Worm (Caenorhabditis elegans): ENCODE data around the gene clec-260.

The clec-260 gene

DNA sequence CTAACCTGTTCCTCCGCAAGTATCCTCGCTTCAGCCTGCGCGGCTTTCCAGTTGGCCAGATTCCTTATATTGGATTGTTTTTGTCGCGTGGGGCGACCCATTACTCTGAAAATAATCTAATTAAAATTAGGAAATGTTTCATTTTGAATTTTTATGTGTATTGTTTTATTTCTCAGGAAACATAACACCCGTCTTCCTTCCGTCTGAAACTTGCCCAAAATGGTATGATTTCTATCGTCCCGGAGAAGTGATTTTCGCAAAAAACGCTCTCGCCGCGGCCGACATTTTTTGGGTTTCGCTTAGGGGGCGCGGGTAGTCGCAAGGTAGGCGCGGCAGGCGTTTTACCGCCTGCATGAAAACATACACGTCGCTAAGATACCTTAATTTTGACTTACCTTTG, at the start of gene clec-260:
Gene clec-260, minus strand, starts transcription at position 101 of the 400 bp plus-strand sequence.
- TF ChIP-seq zip-11 (GFP tag; IDR thresholded peaks at IDR 0.05) (no peak), egl-43 (GFP tag; IDR thresholded peaks at IDR 0.05) (no peak), mdt-29 (GFP tag; IDR thresholded peaks at IDR 0.05) (no peak), aha-1 (tag) (peak; percentile 42), saeg-2 (GFP tag; IDR thresholded peaks at IDR 0.05) (no peak), php-3 (GFP tag; IDR thresholded peaks at IDR 0.05) (no peak), nhr-102 (tag; optimal IDR thresholded peaks at IDR 0.05) (no peak), jun-1 (tag; optimal IDR thresholded peaks at IDR 0.05) (no peak), mes-2 (tag; optimal IDR thresholded peaks at IDR 0.05; ENCODE audit: poor library complexity, severe bottlenecking) (no peak)

DNA sequence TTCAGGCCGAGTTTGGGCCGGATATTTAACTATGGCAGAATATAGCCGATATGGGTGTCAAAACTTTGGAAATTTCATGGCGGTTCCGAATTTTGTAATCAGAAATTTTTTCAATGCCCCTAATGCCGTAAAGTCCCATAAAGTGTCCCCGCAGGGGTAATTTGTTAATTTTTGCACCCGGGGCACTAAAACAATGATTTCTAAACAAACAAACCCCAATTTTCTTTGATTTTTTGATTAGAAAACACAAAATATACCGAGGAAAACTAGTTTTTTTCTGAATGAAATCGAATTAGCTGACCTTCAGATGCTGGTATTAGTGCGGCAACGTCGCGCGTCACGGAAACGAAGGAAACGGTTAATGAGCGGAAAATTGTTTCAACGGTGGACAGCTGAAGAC, 48.8 kb upstream of the clec-260 start:
- no peak for TF ChIP-seq zag-1 (tag; optimal IDR thresholded peaks at IDR 0.05)
- TF ChIP-seq F44E2.7 (GFP tag; IDR thresholded peaks at IDR 0.05), result 0 out of 2 replicates have a peak, but pooled peaks have one; percentile 62

DNA sequence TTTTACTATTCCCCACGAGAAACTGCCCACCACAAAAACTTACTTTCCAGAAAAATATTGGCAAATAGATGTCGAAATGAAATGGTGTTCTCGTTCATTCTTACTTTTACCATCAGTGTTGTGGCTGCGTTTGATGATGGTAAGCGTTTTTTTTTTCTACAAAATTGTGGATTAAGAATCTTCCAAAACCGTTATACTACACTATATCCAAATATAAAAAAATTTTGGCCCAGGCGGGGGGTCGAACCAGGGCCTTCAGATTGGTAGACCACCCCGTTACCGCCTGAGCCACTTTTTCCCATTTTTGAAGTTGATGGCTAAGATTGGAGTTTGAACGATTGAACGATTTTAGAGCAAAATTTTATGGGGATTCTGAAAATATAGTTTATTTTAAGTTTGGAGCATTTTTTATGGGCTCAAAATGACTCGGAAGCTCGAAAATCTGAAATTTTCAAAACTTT, 36.9 kb upstream of the clec-260 start, which contains the start of gene lgc-55:
Gene lgc-55, plus strand, starts transcription at position 51 of the 461 bp plus-strand sequence.
- no peak for TF ChIP-seq ceh-82 (tag; optimal IDR thresholded peaks at IDR 0.05)
- no peak for TF ChIP-seq T20F7.1 (GFP tag; optimal IDR thresholded peaks at IDR 0.05)
- no peak for TF ChIP-seq lin-38 (GFP tag; IDR thresholded peaks at IDR 0.05)
- no peak for TF ChIP-seq nhr-48 (tag; optimal IDR thresholded peaks at IDR 0.05)
- no peak for TF ChIP-seq jun-1 (tag; optimal IDR thresholded peaks at IDR 0.05)
- TF ChIP-seq snpc-1.2 (GFP tag; IDR thresholded peaks at IDR 0.05), result no peak
- no peak for TF ChIP-seq ztf-11 (tag; optimal IDR thresholded peaks at IDR 0.05)
- no peak for TF ChIP-seq mdt-29 (GFP tag; IDR thresholded peaks at IDR 0.05)
- TF ChIP-seq ceh-20 (GFP tag; IDR thresholded peaks at IDR 0.05), result no peak
- TF ChIP-seq daf-12 (tag; optimal IDR thresholded peaks at IDR 0.05), result no peak
- no peak for TF ChIP-seq ztf-7 (tag; optimal IDR thresholded peaks at IDR 0.05)
- no peak for TF ChIP-seq nhr-102 (tag; optimal IDR thresholded peaks at IDR 0.05)
- no peak for TF ChIP-seq Y48G9A.11 (GFP tag; IDR thresholded peaks at IDR 0.05)
- no peak for TF ChIP-seq nhr-42 (GFP tag; IDR thresholded peaks at IDR 0.05)
- no peak for TF ChIP-seq dve-1 (tag; optimal IDR thresholded peaks at IDR 0.05; ENCODE audit: insufficient read depth)
- TF ChIP-seq dmd-8 (GFP tag; IDR thresholded peaks at IDR 0.05), result no peak
- TF ChIP-seq zag-1 (tag; optimal IDR thresholded peaks at IDR 0.05), result no peak
- no peak for TF ChIP-seq aly-2 (tag; optimal IDR thresholded peaks at IDR 0.05)

DNA sequence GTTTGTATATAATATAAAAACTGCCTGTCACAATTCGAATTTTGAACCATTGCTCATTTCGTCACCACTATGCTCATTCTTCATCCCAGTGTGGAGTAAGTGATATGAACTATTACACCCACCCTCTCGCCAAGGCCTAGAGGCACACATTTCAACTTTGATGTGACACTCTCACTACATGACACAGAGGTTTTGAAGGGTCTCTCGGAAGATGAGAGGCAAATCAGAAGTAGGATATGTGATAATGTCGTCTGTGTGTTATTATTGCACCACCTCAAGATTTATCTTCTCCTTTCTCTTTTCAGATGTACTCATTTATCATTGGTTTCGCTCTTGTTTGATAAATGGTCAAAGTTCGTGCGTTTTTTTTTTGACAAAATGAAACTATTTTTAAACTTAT, 35.2 kb upstream of the clec-260 start:
- TF ChIP-seq unc-62 (GFP tag; optimal IDR thresholded peaks at IDR 0.05 in 1 of 2) (peak in 1 of 2 experiments; percentile 91), unc-62 (tag; optimal IDR thresholded peaks at IDR 0.05) (no peak), F44E2.7 (GFP tag; IDR thresholded peaks at IDR 0.05) (no peak)

DNA sequence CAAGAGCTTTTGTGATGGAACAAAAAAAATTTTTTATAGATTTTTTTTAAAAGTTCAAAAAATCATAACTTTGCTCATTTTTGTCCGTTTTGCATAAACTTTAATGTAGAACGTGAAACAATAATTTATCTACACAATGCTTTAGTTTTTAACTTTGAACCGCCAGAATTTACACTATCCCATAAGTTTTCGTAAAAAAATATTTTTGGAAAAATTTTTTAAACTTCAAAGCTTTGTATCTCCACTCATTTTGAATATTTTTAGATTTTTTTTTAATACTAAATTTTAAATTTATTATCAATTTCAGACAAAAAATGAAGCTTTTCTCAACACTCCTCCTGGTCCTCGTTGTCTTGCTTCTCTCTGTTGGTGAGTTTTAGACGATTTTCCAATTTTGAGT, 25.5 kb upstream of the clec-260 start, which contains the start of gene Y60A3A.21:
Gene Y60A3A.21, plus strand, starts transcription at position 301 of the 400 bp plus-strand sequence.
- TF ChIP-seq lin-29 (GFP tag; IDR thresholded peaks at IDR 0.05), result no peak
- TF ChIP-seq duxl-1 (tag; optimal IDR thresholded peaks at IDR 0.05; ENCODE audit: poor library complexity), result no peak
- no peak for TF ChIP-seq T20F7.1 (GFP tag; optimal IDR thresholded peaks at IDR 0.05)
- no peak for TF ChIP-seq daf-19 (GFP tag; conservative IDR thresholded peaks at IDR 0.05)
- TF ChIP-seq tag-97 (GFP tag; IDR thresholded peaks at IDR 0.05), result no peak
- no peak for TF ChIP-seq zag-1 (tag; optimal IDR thresholded peaks at IDR 0.05)
- TF ChIP-seq mxl-3 (GFP tag; optimal IDR thresholded peaks at IDR 0.05), result no peak
- TF ChIP-seq ceh-28 (tag; optimal IDR thresholded peaks at IDR 0.05), result no peak
- no peak for TF ChIP-seq mes-2 (tag; optimal IDR thresholded peaks at IDR 0.05; ENCODE audit: poor library complexity, severe bottlenecking)
- TF ChIP-seq dve-1 (tag; optimal IDR thresholded peaks at IDR 0.05; ENCODE audit: insufficient read depth), result no peak
- TF ChIP-seq fkh-10 (GFP tag; optimal IDR thresholded peaks at IDR 0.05), result no peak
- no peak for TF ChIP-seq dpl-1 (GFP tag; optimal IDR thresholded peaks at IDR 0.05)
- no peak for TF ChIP-seq nhr-237 (tag; optimal IDR thresholded peaks at IDR 0.05)
- no peak for TF ChIP-seq nhr-28 (tag; optimal IDR thresholded peaks at IDR 0.05)
- TF ChIP-seq zfp-3 (GFP tag; conservative IDR thresholded peaks at IDR 0.05), result no peak
- TF ChIP-seq nhr-25 (tag; optimal IDR thresholded peaks at IDR 0.05; ENCODE audit: borderline replicate concordance, insufficient read depth), result no peak
- TF ChIP-seq F49E8.2 (tag; optimal IDR thresholded peaks at IDR 0.05; ENCODE audit: borderline replicate concordance), result no peak
